Worm (Caenorhabditis elegans) whole organism, late embryonic: ENCODE measurements around the gene gcy-22.
A peak's percentile ranks its signal among the peaks of the same experiment; 100 is the strongest.

ENCODE experiments used
- C38D4.7 ChIP-seq: fragments of 200-800 bp; sonication (Bioruptor generic); optimal IDR thresholded peaks from 2 replicates; lab custom pipeline; 2018; ENCODE audit warnings: mild to moderate bottlenecking, missing genetic modification characterization, moderate library complexity, missing compliant biosample characterization
- K09A11.1 ChIP-seq: sonication (generic microtip); optimal IDR thresholded peaks from 2 replicates; lab custom pipeline; 2017; ENCODE audit warnings: antibody characterized with exemption, mild to moderate bottlenecking, missing genetic modification characterization, missing compliant biosample characterization; ENCODE audit not compliant: insufficient read depth
- T23F11.4 ChIP-seq: fragments of 200-800 bp; sonication (Bioruptor generic); optimal IDR thresholded peaks from 2 replicates; lab custom pipeline; 2018; ENCODE audit warnings: mild to moderate bottlenecking, missing genetic modification characterization, missing compliant biosample characterization
- Y22D7AL.16 ChIP-seq: sonication (generic microtip); optimal IDR thresholded peaks from 2 replicates; lab custom pipeline; 2016; ENCODE audit warnings: missing genetic modification characterization, missing compliant biosample characterization
- ama-1 ChIP-seq: fragments of 150-350 bp; optimal IDR thresholded peaks from 2 replicates; lab custom pipeline; 2014
- ceh-18 ChIP-seq: sonication (generic microtip); optimal IDR thresholded peaks from 2 replicates; lab custom pipeline; 2016; ENCODE audit warnings: missing genetic modification characterization, missing compliant biosample characterization
- ceh-19 ChIP-seq: fragments of 200-800 bp; sonication (Bioruptor generic); optimal IDR thresholded peaks from 2 replicates; lab custom pipeline; 2018; ENCODE audit warnings: mild to moderate bottlenecking, missing genetic modification characterization, missing compliant biosample characterization
- ceh-24 ChIP-seq: sonication (generic microtip); optimal IDR thresholded peaks from 2 replicates; lab custom pipeline; 2016; ENCODE audit warnings: mild to moderate bottlenecking, missing genetic modification characterization, missing compliant biosample characterization
- ceh-30 ChIP-seq: fragments of 150-350 bp; optimal IDR thresholded peaks from 2 replicates; lab custom pipeline; 2014; ENCODE audit warnings: missing biosample characterization, missing genetic modification characterization
- ceh-31 ChIP-seq: sonication (generic microtip); optimal IDR thresholded peaks from 2 replicates; lab custom pipeline; 2016; ENCODE audit warnings: missing genetic modification characterization, missing compliant biosample characterization
- ceh-9 ChIP-seq: sonication (generic microtip); optimal IDR thresholded peaks from 2 replicates; lab custom pipeline; 2016; ENCODE audit warnings: mild to moderate bottlenecking, missing genetic modification characterization, inconsistent platforms, missing compliant biosample characterization
- che-1 ChIP-seq: sonication (generic microtip); optimal IDR thresholded peaks from 2 replicates; lab custom pipeline; 2016; ENCODE audit warnings: mild to moderate bottlenecking, missing genetic modification characterization, missing compliant biosample characterization
- dmd-4 ChIP-seq: sonication (generic microtip); optimal IDR thresholded peaks from 2 replicates; lab custom pipeline; 2016; ENCODE audit warnings: borderline replicate concordance, missing genetic modification characterization, missing compliant biosample characterization
- elt-4 ChIP-seq: sonication (generic microtip); optimal IDR thresholded peaks from 2 replicates; lab custom pipeline; 2016; ENCODE audit warnings: missing genetic modification characterization, missing compliant biosample characterization
- ets-4 ChIP-seq: sonication (generic microtip); optimal IDR thresholded peaks from 2 replicates; lab custom pipeline; 2016; ENCODE audit warnings: missing genetic modification characterization, missing compliant biosample characterization
- fkh-10 ChIP-seq: fragments of 150-350 bp; optimal IDR thresholded peaks from 2 replicates; lab custom pipeline; 2014; ENCODE audit warnings: missing biosample characterization, missing genetic modification reagents, missing genetic modification characterization
- fkh-6 ChIP-seq: sonication (generic microtip); optimal IDR thresholded peaks from 2 replicates; lab custom pipeline; 2016; ENCODE audit warnings: missing genetic modification characterization, missing compliant biosample characterization
- hlh-8 ChIP-seq: sonication (generic microtip); optimal IDR thresholded peaks from 2 replicates; lab custom pipeline; 2016; ENCODE audit warnings: missing genotype, missing genetic modification characterization, missing compliant biosample characterization
- lim-6 ChIP-seq: sonication (generic microtip); optimal IDR thresholded peaks from 2 replicates; lab custom pipeline; 2016; ENCODE audit warnings: missing genetic modification characterization, missing compliant biosample characterization
- nfya-1 ChIP-seq: sonication (generic microtip); optimal IDR thresholded peaks from 2 replicates; lab custom pipeline; 2017; ENCODE audit warnings: missing genetic modification characterization, mild to moderate bottlenecking, missing compliant biosample characterization, antibody characterized with exemption, moderate library complexity
- nhr-11 ChIP-seq: fragments of 150-350 bp; optimal IDR thresholded peaks from 2 replicates; lab custom pipeline; 2014; ENCODE audit warnings: missing biosample characterization, missing genetic modification characterization
- pqm-1 ChIP-seq: sonication (generic microtip); optimal IDR thresholded peaks from 2 replicates; lab custom pipeline; 2016; ENCODE audit warnings: missing genetic modification characterization, missing compliant biosample characterization
- ref-2 ChIP-seq: sonication (generic microtip); optimal IDR thresholded peaks from 2 replicates; lab custom pipeline; 2016; ENCODE audit warnings: missing genetic modification characterization, missing compliant biosample characterization
- rnt-1 ChIP-seq: sonication (generic microtip); optimal IDR thresholded peaks from 2 replicates; lab custom pipeline; 2016; ENCODE audit warnings: missing genetic modification characterization, missing compliant biosample characterization
- sox-2 ChIP-seq: fragments of 200-800 bp; sonication (Bioruptor generic); IDR thresholded peaks from 2 replicates; pipeline ENCODE4 v1.3.6; 2022; ENCODE audit warnings: missing genetic modification reagents, missing genetic modification characterization, missing compliant biosample characterization
- tbx-2 ChIP-seq: sonication (generic microtip); optimal IDR thresholded peaks from 2 replicates; lab custom pipeline; 2016; ENCODE audit warnings: missing genetic modification characterization, missing compliant biosample characterization
- tbx-7 ChIP-seq: sonication (generic microtip); optimal IDR thresholded peaks from 2 replicates; lab custom pipeline; 2016; ENCODE audit warnings: missing genotype, missing genetic modification characterization, missing compliant biosample characterization
- ttx-3 ChIP-seq: sonication (generic microtip); optimal IDR thresholded peaks from 2 replicates; lab custom pipeline; 2016; ENCODE audit warnings: missing genetic modification reagents, missing genetic modification characterization, missing compliant biosample characterization
- unc-3 ChIP-seq, 2 experiments: fragments of 200-800 bp in 1 of 2; sonication (Bioruptor generic) in 1 of 2; sonication (generic microtip) in 1 of 2; conservative IDR thresholded peaks in 1 of 2; optimal IDR thresholded peaks in 1 of 2; 2 replicates each; pipeline versions ENCODE4 v1.3.6 to Lab custom; 2016 to 2022; ENCODE audit warnings: missing compliant biosample characterization in 2 of 2, missing genetic modification characterization in 2 of 2, missing genetic modification reagents in 1 of 2
- unc-42 ChIP-seq: sonication (generic microtip); optimal IDR thresholded peaks from 2 replicates; lab custom pipeline; 2016; ENCODE audit warnings: missing genotype, missing genetic modification characterization, missing compliant biosample characterization
- unc-55 ChIP-seq: sonication (generic microtip); optimal IDR thresholded peaks from 2 replicates; lab custom pipeline; 2017; ENCODE audit warnings: missing biosample characterization, missing genetic modification reagents, missing genetic modification characterization

The gcy-22 gene

DNA sequence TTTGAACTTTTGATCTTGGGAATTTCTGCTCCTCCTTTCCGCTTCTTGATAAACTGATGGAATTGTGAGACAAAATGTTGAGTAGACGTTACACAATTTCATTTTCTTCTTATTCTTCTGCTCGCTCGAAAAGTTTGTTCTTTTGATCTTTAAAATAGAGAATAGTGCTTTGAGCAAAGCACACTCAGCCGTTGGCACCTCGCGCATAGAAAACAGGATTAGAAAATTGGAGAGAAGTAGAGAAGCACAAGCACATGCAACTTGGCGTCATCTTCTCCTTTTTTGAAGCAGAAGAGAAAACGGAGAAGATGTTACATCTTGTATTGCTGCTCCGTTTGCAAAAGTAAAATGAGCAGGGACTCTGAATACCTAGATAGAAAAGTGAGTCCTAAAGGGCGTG, 42.7 kb downstream of the gcy-22 start:
- no peak for TF ChIP-seq ama-1 (lab: Kevin White, UChicago)
- TF ChIP-seq nhr-11 (tag; lab: Kevin White, UChicago) = no peak
- TF ChIP-seq unc-55 (GFP tag; lab: Kevin White, UChicago) = no peak
- peak; percentile 20 for TF ChIP-seq ceh-18
- no peak for TF ChIP-seq ceh-24 (tag; lab: Kevin White, UChicago)
- TF ChIP-seq ceh-31 (tag; lab: Kevin White, UChicago) = peak; percentile 53
- TF ChIP-seq T23F11.4 (GFP tag; lab: Kevin White, UChicago) = no peak
- TF ChIP-seq hlh-8 (tag; lab: Kevin White, UChicago) = no peak
- no peak for TF ChIP-seq C38D4.7 (GFP tag; lab: Kevin White, UChicago)
- TF ChIP-seq unc-3 (GFP tag; conservative IDR thresholded peaks at IDR 0.05; lab: Robert Waterston, UW) = no peak
- TF ChIP-seq unc-3 (tag; optimal IDR thresholded peaks at IDR 0.05; lab: Kevin White, UChicago) = no peak
- no peak for TF ChIP-seq elt-4 (tag; lab: Kevin White, UChicago)
- no peak for TF ChIP-seq ref-2 (tag; lab: Kevin White, UChicago)
- TF ChIP-seq ceh-19 (GFP tag; lab: Kevin White, UChicago) = no peak
- TF ChIP-seq unc-42 = peak; percentile 99
- no peak for TF ChIP-seq dmd-4 (tag; lab: Kevin White, UChicago)
- TF ChIP-seq che-1 (tag; lab: Kevin White, UChicago) = no peak
- peak; percentile 48 for TF ChIP-seq nfya-1 (tag; lab: Kevin White, UChicago)
- TF ChIP-seq tbx-7 = no peak
- TF ChIP-seq ttx-3 (tag; lab: Kevin White, UChicago) = no peak
- TF ChIP-seq lim-6 (tag; lab: Kevin White, UChicago) = no peak
- TF ChIP-seq ceh-30 = no peak
- peak; percentile 21 for TF ChIP-seq K09A11.1 (tag; lab: Kevin White, UChicago)
- no peak for TF ChIP-seq ceh-9 (tag; lab: Kevin White, UChicago)
- TF ChIP-seq tbx-2 (tag; lab: Kevin White, UChicago) = peak; percentile 2
- no peak for TF ChIP-seq rnt-1 (tag; lab: Kevin White, UChicago)

DNA sequence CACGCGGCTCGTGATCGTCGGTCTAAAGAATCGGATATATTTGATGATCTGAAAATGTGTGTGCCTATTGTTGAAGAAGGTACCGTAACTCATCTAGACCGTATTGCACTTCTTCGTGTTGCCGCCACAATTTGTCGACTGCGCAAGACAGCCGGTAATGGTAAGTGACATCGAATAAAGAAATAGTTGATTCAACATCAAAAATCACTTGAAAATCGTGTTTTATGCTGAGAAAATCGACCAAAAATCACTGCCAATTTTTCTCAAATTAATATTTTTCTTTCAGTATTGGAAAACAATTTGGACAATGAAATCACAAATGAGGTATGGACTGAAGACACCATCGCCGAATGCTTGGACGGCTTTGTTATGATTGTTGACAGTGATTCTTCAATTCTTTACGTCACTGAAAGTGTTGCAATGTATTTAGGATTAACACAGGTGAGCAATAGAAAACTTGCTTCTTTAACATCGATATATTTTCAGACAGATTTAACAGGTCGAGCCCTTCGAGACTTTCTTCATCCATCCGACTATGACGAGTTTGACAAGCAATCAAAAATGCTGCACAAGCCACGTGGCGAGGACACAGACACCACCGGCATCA, 43.4 kb downstream of the gcy-22 start:
- TF ChIP-seq unc-55 (GFP tag; lab: Kevin White, UChicago) = no peak
- no peak for TF ChIP-seq ref-2 (tag; lab: Kevin White, UChicago)

DNA sequence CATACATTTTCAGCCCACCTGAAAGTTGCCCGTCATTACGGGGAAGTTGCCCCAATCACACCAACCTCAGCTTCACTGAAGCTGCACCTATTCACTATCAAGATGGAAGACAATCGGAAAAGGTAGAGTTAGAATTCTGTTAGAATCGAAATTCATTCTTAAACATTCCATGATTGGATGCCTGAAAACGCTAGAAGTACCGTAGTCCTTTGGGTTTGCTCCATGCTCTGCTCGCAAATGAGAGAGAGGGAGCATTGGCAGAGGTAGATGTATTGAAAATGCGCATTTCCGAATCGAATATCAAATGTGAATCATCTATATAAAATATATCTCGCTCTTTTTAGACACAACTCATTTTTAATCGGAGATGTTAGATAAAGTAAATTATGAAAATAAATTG, 44.5 kb downstream of the gcy-22 start, which contains the start of gene hif-1:
TSS of gene hif-1 (plus strand) at position 8 of the 400 bp plus-strand sequence.
- no peak for TF ChIP-seq Y22D7AL.16 (tag; lab: Kevin White, UChicago)
- no peak for TF ChIP-seq lim-6 (tag; lab: Kevin White, UChicago)
- TF ChIP-seq, all 69 proteins: peak for 0

DNA sequence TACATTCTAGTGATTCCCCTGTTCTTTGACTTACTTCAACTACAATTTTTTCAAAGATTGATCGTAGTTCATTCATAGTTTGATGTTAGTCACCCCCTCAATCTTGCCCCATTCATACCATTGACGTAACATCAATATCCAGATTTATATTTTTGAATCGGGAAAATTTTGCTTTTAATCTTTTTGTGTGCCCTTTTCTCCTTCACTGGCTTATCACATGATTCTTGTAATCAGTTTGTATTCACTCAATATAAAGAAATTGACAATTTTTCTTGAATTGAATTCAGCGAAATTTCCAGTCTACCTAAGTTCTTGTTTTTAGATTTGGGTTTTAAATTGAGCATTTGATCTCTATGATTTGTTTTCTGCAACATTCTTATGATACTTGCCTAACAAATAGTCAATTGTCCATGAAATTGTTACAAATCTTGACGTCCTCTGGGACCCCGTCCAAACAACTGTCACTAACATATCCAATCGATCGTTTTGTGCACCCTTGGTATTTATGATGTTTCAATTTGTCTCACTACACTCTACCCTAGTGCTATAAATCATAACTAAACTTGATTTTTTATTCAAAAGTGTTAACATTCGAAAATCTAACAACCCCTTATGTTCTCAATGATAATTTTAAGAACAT, 45.0 kb downstream of the gcy-22 start:
- TF ChIP-seq fkh-10 (GFP tag; lab: Kevin White, UChicago) = no peak
- TF ChIP-seq unc-55 (GFP tag; lab: Kevin White, UChicago) = peak; percentile 70
- no peak for TF ChIP-seq ets-4
- no peak for TF ChIP-seq pqm-1
- no peak for TF ChIP-seq fkh-6 (tag; lab: Kevin White, UChicago)

DNA sequence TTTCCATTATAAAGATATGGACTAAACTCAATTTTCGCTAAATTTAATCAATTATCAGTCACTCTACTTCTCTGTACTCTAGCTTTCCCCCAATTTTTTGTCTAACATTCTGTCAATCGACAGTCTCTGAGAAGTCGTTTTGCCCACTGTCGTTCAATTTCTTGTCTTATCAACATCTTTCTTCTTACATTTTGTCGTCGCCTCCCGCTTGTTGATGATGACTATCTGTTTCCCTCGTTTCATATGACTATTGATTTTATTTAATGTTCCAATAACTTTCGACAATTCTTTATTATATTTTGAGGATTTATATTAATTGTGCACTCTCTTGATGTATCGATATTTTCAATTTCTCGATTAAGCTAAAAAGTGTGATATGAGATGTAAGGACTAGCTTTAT, 46.0 kb downstream of the gcy-22 start:
- TF ChIP-seq rnt-1 (tag; lab: Kevin White, UChicago) (no peak), sox-2 (no peak), dmd-4 (tag; lab: Kevin White, UChicago) (no peak)
